Comparison of ENCODE assay signal across 1 fruit fly cellular context in the genomic region with DNA sequence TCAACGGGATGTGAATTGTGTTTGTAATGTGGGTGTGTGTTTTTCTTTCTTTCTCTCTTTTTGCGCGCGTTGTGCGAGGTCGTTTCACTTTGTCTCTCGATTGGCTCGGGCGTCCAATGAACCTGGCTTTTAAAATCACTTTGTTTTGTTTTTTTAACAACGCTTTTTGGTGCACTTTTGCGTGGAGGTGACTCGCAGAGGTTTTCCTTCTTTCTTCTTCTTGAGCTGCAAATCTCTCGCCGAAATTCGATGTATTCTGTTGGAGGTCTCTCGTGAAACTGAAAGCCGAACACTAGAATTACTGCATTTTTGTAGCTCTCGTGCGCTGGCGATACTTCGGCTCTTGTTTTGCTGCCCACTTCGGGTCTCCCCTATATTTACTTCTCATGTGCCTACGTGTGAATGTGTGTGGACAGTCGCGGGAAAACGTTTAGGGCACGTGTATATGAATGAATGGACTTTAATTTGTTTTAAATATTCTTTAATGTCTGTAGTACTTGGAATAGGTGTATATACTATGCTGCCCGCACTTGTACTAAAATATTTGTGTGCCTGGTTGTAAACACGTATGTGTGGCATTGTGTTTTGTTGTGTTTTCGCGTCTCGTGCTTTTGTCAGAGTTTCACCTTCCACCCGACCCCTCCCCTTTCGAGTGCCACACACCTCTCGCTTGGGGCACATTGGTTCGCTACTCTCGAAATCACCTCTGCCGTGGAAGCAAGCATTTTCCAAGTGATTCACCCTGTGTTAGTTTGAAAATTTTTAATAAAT.
A peak's percentile ranks its signal among the peaks of the same experiment; 100 is the strongest.
TF ChIP-seq lines count a peak whose summit lies in the region.

TSS of gene fok (minus strand) at position 286 of the 771 bp plus-strand sequence.

TF ChIP-seq in whole organism, embryonic, 481 proteins besides CTCF, POLR2A, EP300 and RAD21 (continued from another document and continues in another):
- peak; percentile 71 for TF ChIP-seq CG17802 (tag; optimal IDR thresholded peaks at IDR 0.05; lab: Kevin White, UChicago)
- peak; percentile 96 for TF ChIP-seq CG10979 (tag; optimal IDR thresholded peaks at IDR 0.05; lab: Kevin White, UChicago)
- TF ChIP-seq CG11093 (GFP tag; IDR thresholded peaks at IDR 0.05; lab: Robert Waterston, UW) = peak; percentile 88
- TF ChIP-seq slbo (GFP tag; IDR thresholded peaks at IDR 0.05; lab: Robert Waterston, UW) = peak; percentile 94
- TF ChIP-seq CG2889 (GFP tag; IDR thresholded peaks at IDR 0.05; lab: Robert Waterston, UW) = peak; percentile 89
- no peak; the same call in 2 of the 3 replicates for TF ChIP-seq z (GFP tag; IDR thresholded peaks at IDR 0.05; lab: Robert Waterston, UW)
- peak; percentile 99 for TF ChIP-seq CG18599 (GFP tag; optimal IDR thresholded peaks at IDR 0.05; lab: Kevin White, UChicago)
- peak; percentile 96 for TF ChIP-seq pho (GFP tag; optimal IDR thresholded peaks at IDR 0.05; lab: Kevin White, UChicago)
- TF ChIP-seq chif (GFP tag; optimal IDR thresholded peaks at IDR 0.05; lab: Kevin White, UChicago) = peak; percentile 94 to 96
- peak; percentile 91 for TF ChIP-seq CG1602 (GFP tag; optimal IDR thresholded peaks at IDR 0.05; lab: Kevin White, UChicago)
- peak; percentile 96 for TF ChIP-seq CG12071 (GFP tag; optimal IDR thresholded peaks at IDR 0.05; lab: Kevin White, UChicago)
- TF ChIP-seq NC2β (GFP tag; optimal IDR thresholded peaks at IDR 0.05; lab: Kevin White, UChicago) = peak; percentile 95
- peak; percentile 90 for TF ChIP-seq psq (GFP tag; optimal IDR thresholded peaks at IDR 0.05; lab: Kevin White, UChicago)
- peak; percentile 26 for TF ChIP-seq Dp (GFP tag; optimal IDR thresholded peaks at IDR 0.05; lab: Kevin White, UChicago)
- TF ChIP-seq GATAe (GFP tag; conservative IDR thresholded peaks at IDR 0.05; lab: Robert Waterston, UW) = peak; percentile 83; the same call in 1 of the 2 replicates
- peak; percentile 95 for TF ChIP-seq CG2875 (GFP tag; optimal IDR thresholded peaks at IDR 0.05; lab: Kevin White, UChicago)
- peak; percentile 68 for TF ChIP-seq dan (GFP tag; IDR thresholded peaks at IDR 0.05; lab: Robert Waterston, UW)
- peak; percentile 86 for TF ChIP-seq CG13123 (GFP tag; optimal IDR thresholded peaks at IDR 0.05; lab: Kevin White, UChicago)
- peak; percentile 96 for TF ChIP-seq ci (GFP tag; IDR thresholded peaks at IDR 0.05; lab: Robert Waterston, UW)
- TF ChIP-seq fu2 (GFP tag; optimal IDR thresholded peaks at IDR 0.05; lab: Kevin White, UChicago) = peak; percentile 92
- peak; percentile 82 for TF ChIP-seq NFAT (GFP tag; IDR thresholded peaks at IDR 0.05; lab: Robert Waterston, UW)
- peak; percentile 97 for TF ChIP-seq abd-A (tag; optimal IDR thresholded peaks at IDR 0.05; lab: Kevin White, UChicago)
- peak; percentile 96 for TF ChIP-seq run (tag; optimal IDR thresholded peaks at IDR 0.05; lab: Kevin White, UChicago)
- peak; percentile 68; the same call in 1 of the 2 replicates for TF ChIP-seq Rx (GFP tag; IDR thresholded peaks at IDR 0.05; lab: Robert Waterston, UW)
- TF ChIP-seq HmgZ (tag; optimal IDR thresholded peaks at IDR 0.05; lab: Kevin White, UChicago) = peak; percentile 98
- peak; percentile 99 for TF ChIP-seq mirr (GFP tag; optimal IDR thresholded peaks at IDR 0.05; lab: Kevin White, UChicago)
- peak; percentile 98 for TF ChIP-seq zfh1 (GFP tag; IDR thresholded peaks at IDR 0.05; lab: Robert Waterston, UW)
- peak; percentile 96 for TF ChIP-seq CG18476 (GFP tag; optimal IDR thresholded peaks at IDR 0.05; lab: Kevin White, UChicago)
- peak; percentile 94 for TF ChIP-seq Chrac-16 (GFP tag; optimal IDR thresholded peaks at IDR 0.05; lab: Kevin White, UChicago)
- TF ChIP-seq pnt (GFP tag; optimal IDR thresholded peaks at IDR 0.05; lab: Kevin White, UChicago) = peak; percentile 93
- peak; percentile 98 for TF ChIP-seq CG13894 (tag; optimal IDR thresholded peaks at IDR 0.05; lab: Kevin White, UChicago)
- TF ChIP-seq ewg (GFP tag; optimal IDR thresholded peaks at IDR 0.05; lab: Kevin White, UChicago) = peak; percentile 91
- TF ChIP-seq CG12236 (GFP tag; optimal IDR thresholded peaks at IDR 0.05; lab: Kevin White, UChicago) = peak; percentile 87
- TF ChIP-seq seq (GFP tag; IDR thresholded peaks at IDR 0.05; lab: Robert Waterston, UW) = peak; percentile 97
- TF ChIP-seq hb (GFP tag; IDR thresholded peaks at IDR 0.05; lab: Robert Waterston, UW; ENCODE audit: partially characterized antibody) = no peak
- peak; percentile 90 for TF ChIP-seq CG8089 (GFP tag; optimal IDR thresholded peaks at IDR 0.05; lab: Kevin White, UChicago)
- peak; percentile 94 to 97 for TF ChIP-seq Hr51 (GFP tag; optimal IDR thresholded peaks at IDR 0.05; lab: Kevin White, UChicago)
- peak; percentile 98 for TF ChIP-seq CG7556 (GFP tag; optimal IDR thresholded peaks at IDR 0.05; lab: Kevin White, UChicago)
- peak; percentile 73; the same call in 2 of the 3 replicates for TF ChIP-seq jigr1 (GFP tag; IDR thresholded peaks at IDR 0.05; lab: Robert Waterston, UW)
- peak; percentile 86 for TF ChIP-seq CG18011 (GFP tag; optimal IDR thresholded peaks at IDR 0.05; lab: Kevin White, UChicago)
- TF ChIP-seq Rfx (GFP tag; IDR thresholded peaks at IDR 0.05; lab: Robert Waterston, UW) = peak; percentile 97
- peak; percentile 93 for TF ChIP-seq Dad (GFP tag; optimal IDR thresholded peaks at IDR 0.05; lab: Kevin White, UChicago)
- TF ChIP-seq Gsc (GFP tag; IDR thresholded peaks at IDR 0.05; lab: Robert Waterston, UW) = no peak; the same call in 1 of the 2 replicates
- peak; percentile 95 for TF ChIP-seq CG12769 (tag; optimal IDR thresholded peaks at IDR 0.05; lab: Kevin White, UChicago)
- peak; percentile 96 for TF ChIP-seq CG11723 (GFP tag; optimal IDR thresholded peaks at IDR 0.05; lab: Kevin White, UChicago)
- TF ChIP-seq Ets65A (GFP tag; lab: Kevin White, UChicago) = peak; percentile 98
- TF ChIP-seq Nf-YA (GFP tag; IDR thresholded peaks at IDR 0.05; lab: Robert Waterston, UW) = peak; percentile 75
- peak; percentile 91 for TF ChIP-seq kah (GFP tag; optimal IDR thresholded peaks at IDR 0.05; lab: Kevin White, UChicago)
- peak; percentile 88 for TF ChIP-seq Optix (GFP tag; IDR thresholded peaks at IDR 0.05; lab: Robert Waterston, UW)
- peak; percentile 92 for TF ChIP-seq al (GFP tag; IDR thresholded peaks at IDR 0.05; lab: Robert Waterston, UW)
- peak; percentile 24 for TF ChIP-seq stwl (tag; optimal IDR thresholded peaks at IDR 0.05; lab: Kevin White, UChicago)
- TF ChIP-seq Oaz (GFP tag; IDR thresholded peaks at IDR 0.05; lab: Robert Waterston, UW) = peak; percentile 92
- TF ChIP-seq CG4328 (GFP tag; optimal IDR thresholded peaks at IDR 0.05; lab: Kevin White, UChicago) = peak; percentile 99
- TF ChIP-seq lbe (GFP tag; optimal IDR thresholded peaks at IDR 0.05; lab: Kevin White, UChicago) = peak; percentile 98
- peak; percentile 96 for TF ChIP-seq ind (GFP tag; optimal IDR thresholded peaks at IDR 0.05; lab: Kevin White, UChicago)
- peak; percentile 96 for TF ChIP-seq CrebB (tag; optimal IDR thresholded peaks at IDR 0.05; lab: Kevin White, UChicago)
- peak; percentile 92 for TF ChIP-seq CG14441 (GFP tag; IDR thresholded peaks at IDR 0.05; lab: Robert Waterston, UW)
- TF ChIP-seq CG4617 (GFP tag; optimal IDR thresholded peaks at IDR 0.05; lab: Kevin White, UChicago; ENCODE audit: borderline replicate concordance) = peak; percentile 79
- peak; percentile 96 for TF ChIP-seq Max (GFP tag; optimal IDR thresholded peaks at IDR 0.05; lab: Kevin White, UChicago)
- peak; percentile 100 for TF ChIP-seq Deaf1 (tag; optimal IDR thresholded peaks at IDR 0.05; lab: Kevin White, UChicago)
- TF ChIP-seq CG16779 (GFP tag; IDR thresholded peaks at IDR 0.05; lab: Robert Waterston, UW) = peak; percentile 80; the same call in 1 of the 2 replicates
- peak; percentile 99 for TF ChIP-seq Fer1 (GFP tag; optimal IDR thresholded peaks at IDR 0.05; lab: Kevin White, UChicago)
- TF ChIP-seq Sox102F (GFP tag; optimal IDR thresholded peaks at IDR 0.05; lab: Kevin White, UChicago) = peak; percentile 95
- TF ChIP-seq en (GFP tag; optimal IDR thresholded peaks at IDR 0.05; lab: Kevin White, UChicago) = peak; percentile 85
- peak; percentile 91 for TF ChIP-seq grn (GFP tag; optimal IDR thresholded peaks at IDR 0.05; lab: Kevin White, UChicago)
- peak; percentile 81 for TF ChIP-seq E2f2 (GFP tag; IDR thresholded peaks at IDR 0.05; lab: Robert Waterston, UW)
- peak; percentile 90 for TF ChIP-seq CG17328 (GFP tag; IDR thresholded peaks at IDR 0.05; lab: Robert Waterston, UW)
- peak; percentile 86 for TF ChIP-seq otp (GFP tag; IDR thresholded peaks at IDR 0.05; lab: Robert Waterston, UW)
- TF ChIP-seq row (GFP tag; IDR thresholded peaks at IDR 0.05; lab: Robert Waterston, UW) = peak; percentile 99
- TF ChIP-seq CG31388 (GFP tag; optimal IDR thresholded peaks at IDR 0.05; lab: Kevin White, UChicago) = peak; percentile 86
- peak; percentile 99 for TF ChIP-seq CG34376 (GFP tag; optimal IDR thresholded peaks at IDR 0.05; lab: Kevin White, UChicago)
- peak; percentile 93 for TF ChIP-seq eyg (GFP tag; optimal IDR thresholded peaks at IDR 0.05; lab: Kevin White, UChicago)
- no peak for TF ChIP-seq Hr39 (optimal IDR thresholded peaks at IDR 0.05; lab: Kevin White, UChicago)
- peak in 1 of 2 experiments; percentile 23 for TF ChIP-seq tll (GFP tag; optimal IDR thresholded peaks at IDR 0.05; lab: Kevin White, UChicago)
- TF ChIP-seq CG14050 (GFP tag; IDR thresholded peaks at IDR 0.05; lab: Robert Waterston, UW) = peak; percentile 94
- peak; percentile 99 for TF ChIP-seq sens (GFP tag; lab: Kevin White, UChicago)
- TF ChIP-seq gsb-n (tag; optimal IDR thresholded peaks at IDR 0.05; lab: Kevin White, UChicago) = peak; percentile 96
- TF ChIP-seq pan (optimal IDR thresholded peaks at IDR 0.05; lab: Kevin White, UChicago) = no peak
- TF ChIP-seq pan (GFP tag; optimal IDR thresholded peaks at IDR 0.05 in 1 of 2, IDR thresholded peaks at IDR 0.05 in 1 of 2) = peak in 1 of 2 experiments; percentile 94
- peak; percentile 92 for TF ChIP-seq YL-1 (GFP tag; optimal IDR thresholded peaks at IDR 0.05; lab: Kevin White, UChicago)
- no peak for TF ChIP-seq yki (optimal IDR thresholded peaks at IDR 0.05; lab: Kevin White, UChicago)
- peak; percentile 86 for TF ChIP-seq CG12942 (GFP tag; optimal IDR thresholded peaks at IDR 0.05; lab: Kevin White, UChicago)
- peak in 1 of 2 experiments; percentile 84 for TF ChIP-seq insv (GFP tag; optimal IDR thresholded peaks at IDR 0.05; lab: Kevin White, UChicago)
- peak; percentile 83 for TF ChIP-seq CG7357 (GFP tag; IDR thresholded peaks at IDR 0.05; lab: Robert Waterston, UW)
- peak; percentile 92 for TF ChIP-seq Dip3 (GFP tag; optimal IDR thresholded peaks at IDR 0.05; lab: Kevin White, UChicago)
- TF ChIP-seq dati (GFP tag; IDR thresholded peaks at IDR 0.05; lab: Robert Waterston, UW) = peak; percentile 45; the same call in 1 of the 2 replicates
- peak; percentile 88 for TF ChIP-seq cg (GFP tag; optimal IDR thresholded peaks at IDR 0.05; lab: Kevin White, UChicago)
- peak; percentile 86 for TF ChIP-seq Hey (tag; optimal IDR thresholded peaks at IDR 0.05; lab: Kevin White, UChicago)
- peak; percentile 96 for TF ChIP-seq CG9932 (GFP tag; IDR thresholded peaks at IDR 0.05; lab: Robert Waterston, UW)
- TF ChIP-seq p53 (GFP tag; optimal IDR thresholded peaks at IDR 0.05; lab: Kevin White, UChicago) = peak; percentile 79
- TF ChIP-seq CG34422 (GFP tag; IDR thresholded peaks at IDR 0.05; lab: Robert Waterston, UW) = peak; percentile 93
- peak; percentile 84 for TF ChIP-seq CG4282 (GFP tag; optimal IDR thresholded peaks at IDR 0.05; lab: Kevin White, UChicago)
- TF ChIP-seq trh (GFP tag; optimal IDR thresholded peaks at IDR 0.05; lab: Kevin White, UChicago) = peak; percentile 76
- peak; percentile 95 for TF ChIP-seq mam (GFP tag; optimal IDR thresholded peaks at IDR 0.05; lab: Kevin White, UChicago)
- peak; percentile 98 for TF ChIP-seq Hmr (GFP tag; optimal IDR thresholded peaks at IDR 0.05; lab: Kevin White, UChicago)
- peak; percentile 95 for TF ChIP-seq CG8388 (GFP tag; optimal IDR thresholded peaks at IDR 0.05; lab: Kevin White, UChicago)
- peak; percentile 22 for TF ChIP-seq BEAF-32 (GFP tag; optimal IDR thresholded peaks at IDR 0.05; lab: Kevin White, UChicago)
- TF ChIP-seq Eip74EF (GFP tag; optimal IDR thresholded peaks at IDR 0.05; lab: Kevin White, UChicago) = peak in 1 of 2 experiments; percentile 96
- TF ChIP-seq rib (GFP tag; IDR thresholded peaks at IDR 0.05; lab: Robert Waterston, UW) = peak; percentile 98
- peak; percentile 98 for TF ChIP-seq CG15269 (tag; optimal IDR thresholded peaks at IDR 0.05; lab: Kevin White, UChicago)
- peak; percentile 99 for TF ChIP-seq CG11456 (GFP tag; IDR thresholded peaks at IDR 0.05; lab: Robert Waterston, UW)
- peak; percentile 98 for TF ChIP-seq dmrt99B (tag; optimal IDR thresholded peaks at IDR 0.05; lab: Kevin White, UChicago)
- TF ChIP-seq NfI (GFP tag; optimal IDR thresholded peaks at IDR 0.05; lab: Kevin White, UChicago) = peak; percentile 96
- peak; percentile 89 for TF ChIP-seq CG10431 (GFP tag; optimal IDR thresholded peaks at IDR 0.05; lab: Kevin White, UChicago)
- TF ChIP-seq CG15601 (tag; optimal IDR thresholded peaks at IDR 0.05; lab: Kevin White, UChicago) = peak; percentile 95
- peak; percentile 30 for TF ChIP-seq Kr (GFP tag; optimal IDR thresholded peaks at IDR 0.05; lab: Kevin White, UChicago)
- peak; percentile 86 for TF ChIP-seq Nf-YB (GFP tag; optimal IDR thresholded peaks at IDR 0.05; lab: Kevin White, UChicago)
- TF ChIP-seq Hsf (GFP tag; optimal IDR thresholded peaks at IDR 0.05; lab: Kevin White, UChicago) = peak; percentile 96
- peak; percentile 91 for TF ChIP-seq pros (GFP tag; optimal IDR thresholded peaks at IDR 0.05; lab: Kevin White, UChicago)
- TF ChIP-seq az2 (GFP tag; optimal IDR thresholded peaks at IDR 0.05; lab: Kevin White, UChicago) = peak; percentile 95
- TF ChIP-seq sens-2 (GFP tag; IDR thresholded peaks at IDR 0.05; lab: Robert Waterston, UW) = peak; percentile 77
- TF ChIP-seq CG1024 (GFP tag; IDR thresholded peaks at IDR 0.05; lab: Robert Waterston, UW) = 0 out of 2 replicates have a peak, but pooled peaks have one; percentile 41
- TF ChIP-seq corto (GFP tag; optimal IDR thresholded peaks at IDR 0.05; lab: Kevin White, UChicago) = peak; percentile 98
- peak; percentile 90 for TF ChIP-seq slou (GFP tag; optimal IDR thresholded peaks at IDR 0.05; lab: Kevin White, UChicago)
- TF ChIP-seq Tbp (GFP tag; optimal IDR thresholded peaks at IDR 0.05; lab: Kevin White, UChicago) = no peak
- TF ChIP-seq crp (GFP tag; optimal IDR thresholded peaks at IDR 0.05; lab: Kevin White, UChicago) = peak in 1 of 2 experiments; percentile 67
- TF ChIP-seq Hmx (GFP tag; optimal IDR thresholded peaks at IDR 0.05; lab: Kevin White, UChicago) = peak; percentile 94
- peak; percentile 23 for TF ChIP-seq pzg (GFP tag; optimal IDR thresholded peaks at IDR 0.05; lab: Kevin White, UChicago)
- peak; percentile 89 for TF ChIP-seq CG10959 (GFP tag; IDR thresholded peaks at IDR 0.05; lab: Robert Waterston, UW)
- TF ChIP-seq NK7.1 (GFP tag; optimal IDR thresholded peaks at IDR 0.05; lab: Kevin White, UChicago) = peak; percentile 94
